Worm (Caenorhabditis elegans) whole organism, mixed stage, embryonic: ENCODE measurements around the gene cdh-3.
A peak's percentile ranks its signal among the peaks of the same experiment; 100 is the strongest.

Experiments
- M03D4.4 ChIP-seq: sonication (generic microtip); optimal IDR thresholded peaks from 2 replicates; lab custom pipeline; 2017; ENCODE audit warnings: mild to moderate bottlenecking, missing genetic modification characterization, missing compliant biosample characterization
- bed-3 ChIP-seq: fragments of 200-800 bp; sonication (Bioruptor generic); optimal IDR thresholded peaks from 3 replicates; lab custom pipeline; 2018; ENCODE audit warnings: mild to moderate bottlenecking, missing genetic modification characterization, moderate library complexity, missing compliant biosample characterization
- blmp-1 ChIP-seq: fragments of 150-350 bp; optimal IDR thresholded peaks from 2 replicates; lab custom pipeline; 2014; ENCODE audit warnings: missing biosample characterization, missing genetic modification characterization
- ceh-39 ChIP-seq: fragments of 150-350 bp; optimal IDR thresholded peaks from 2 replicates; lab custom pipeline; 2014; ENCODE audit warnings: missing biosample characterization, missing genetic modification characterization
- ceh-43 ChIP-seq: fragments of 200-800 bp; sonication (Bioruptor generic); optimal IDR thresholded peaks from 2 replicates; lab custom pipeline; 2018; ENCODE audit warnings: mild to moderate bottlenecking, missing genetic modification characterization, moderate library complexity, missing compliant biosample characterization
- ceh-83 ChIP-seq: fragments of 200-800 bp; sonication (Bioruptor generic); optimal IDR thresholded peaks from 2 replicates; lab custom pipeline; 2018; ENCODE audit warnings: mild to moderate bottlenecking, missing genetic modification characterization, missing compliant biosample characterization
- ces-1 ChIP-seq: fragments of 150-350 bp; optimal IDR thresholded peaks from 2 replicates; lab custom pipeline; 2014; ENCODE audit warnings: missing biosample characterization, missing genetic modification reagents, missing genetic modification characterization
- cnd-1 ChIP-seq: fragments of 200-800 bp; sonication (Bioruptor generic); optimal IDR thresholded peaks from 2 replicates; lab custom pipeline; 2018; ENCODE audit warnings: mild to moderate bottlenecking, missing genetic modification characterization, missing compliant biosample characterization
- drap-1 ChIP-seq: fragments of 200-800 bp; sonication (Bioruptor generic); optimal IDR thresholded peaks from 3 replicates; lab custom pipeline; 2018; ENCODE audit warnings: mild to moderate bottlenecking, missing genetic modification characterization, missing compliant biosample characterization
- elt-1 ChIP-seq: sonication (generic microtip); optimal IDR thresholded peaks from 2 replicates; lab custom pipeline; 2017; ENCODE audit warnings: missing genetic modification characterization, mild to moderate bottlenecking, missing compliant biosample characterization, antibody characterized with exemption, moderate library complexity, borderline replicate concordance; ENCODE audit not compliant: insufficient read depth
- elt-3 ChIP-seq: fragments of 150-350 bp; optimal IDR thresholded peaks from 2 replicates; lab custom pipeline; 2014; ENCODE audit warnings: missing biosample characterization, missing genetic modification characterization
- flh-1 ChIP-seq: fragments of 200-800 bp; sonication (Bioruptor generic); optimal IDR thresholded peaks from 2 replicates; lab custom pipeline; 2018; ENCODE audit warnings: mild to moderate bottlenecking, missing genetic modification characterization, moderate library complexity, missing compliant biosample characterization
- ham-2 ChIP-seq: fragments of 200-800 bp; sonication (Bioruptor generic); optimal IDR thresholded peaks from 2 replicates; lab custom pipeline; 2018; ENCODE audit warnings: mild to moderate bottlenecking, missing genetic modification characterization, missing compliant biosample characterization
- hlh-1 ChIP-seq: fragments of 150-350 bp; optimal IDR thresholded peaks from 2 replicates; lab custom pipeline; 2014; ENCODE audit warnings: missing biosample characterization, missing genetic modification reagents, missing genetic modification characterization
- lin-13 ChIP-seq: fragments of 150-350 bp; optimal IDR thresholded peaks from 2 replicates; lab custom pipeline; 2014; ENCODE audit warnings: missing biosample characterization, missing genetic modification characterization
- lin-32 ChIP-seq: fragments of 200-800 bp; sonication (Bioruptor generic); optimal IDR thresholded peaks from 2 replicates; lab custom pipeline; 2018; ENCODE audit warnings: mild to moderate bottlenecking, missing genetic modification characterization, missing compliant biosample characterization
- lsy-2 ChIP-seq: fragments of 150-350 bp; optimal IDR thresholded peaks from 2 replicates; lab custom pipeline; 2014; ENCODE audit warnings: missing biosample characterization, missing genetic modification characterization
- mab-5 ChIP-seq: fragments of 150-350 bp; optimal IDR thresholded peaks from 2 replicates; lab custom pipeline; 2014; ENCODE audit warnings: missing biosample characterization, missing genetic modification characterization
- mep-1 ChIP-seq: fragments of 150-350 bp; optimal IDR thresholded peaks from 2 replicates; lab custom pipeline; 2017; ENCODE audit warnings: missing biosample characterization, missing genetic modification reagents, missing genetic modification characterization, inconsistent platforms
- mls-2 ChIP-seq: sonication (generic microtip); optimal IDR thresholded peaks from 2 replicates; lab custom pipeline; 2016; ENCODE audit warnings: mild to moderate bottlenecking, missing genetic modification characterization, moderate library complexity, missing compliant biosample characterization
- nhr-12 ChIP-seq: fragments of 150-350 bp; optimal IDR thresholded peaks from 2 replicates; lab custom pipeline; 2014; ENCODE audit warnings: missing biosample characterization, missing genetic modification characterization
- nhr-2 ChIP-seq: fragments of 150-350 bp; optimal IDR thresholded peaks from 2 replicates; lab custom pipeline; 2014; ENCODE audit warnings: missing biosample characterization, missing genetic modification characterization
- nhr-237 ChIP-seq: fragments of 150-350 bp; optimal IDR thresholded peaks from 2 replicates; lab custom pipeline; 2014; ENCODE audit warnings: missing biosample characterization, missing genetic modification characterization
- nhr-28 ChIP-seq: fragments of 150-350 bp; optimal IDR thresholded peaks from 2 replicates; lab custom pipeline; 2014; ENCODE audit warnings: missing biosample characterization, missing genetic modification characterization
- nhr-76 ChIP-seq: sonication (generic microtip); optimal IDR thresholded peaks from 2 replicates; lab custom pipeline; 2017; ENCODE audit warnings: missing biosample characterization, missing genetic modification characterization
- pha-4 ChIP-seq: fragments of 150-350 bp; optimal IDR thresholded peaks from 2 replicates; lab custom pipeline; 2018; ENCODE audit warnings: missing biosample characterization, missing genetic modification reagents, missing genetic modification characterization
- sem-2 ChIP-seq: fragments of 200-800 bp; sonication (Bioruptor generic); optimal IDR thresholded peaks from 2 replicates; lab custom pipeline; 2018; ENCODE audit warnings: mild to moderate bottlenecking, missing genetic modification characterization, missing compliant biosample characterization
- snpc-4 ChIP-seq: fragments of 150-350 bp; optimal IDR thresholded peaks from 2 replicates; lab custom pipeline; 2014; ENCODE audit warnings: missing biosample characterization, missing genetic modification characterization
- sptf-1 ChIP-seq: sonication (generic microtip); optimal IDR thresholded peaks from 2 replicates; lab custom pipeline; 2017; ENCODE audit warnings: mild to moderate bottlenecking, missing genetic modification characterization, moderate library complexity, missing compliant biosample characterization
- tbx-8 ChIP-seq: fragments of 200-800 bp; sonication (Bioruptor generic); optimal IDR thresholded peaks from 2 replicates; lab custom pipeline; 2018; ENCODE audit warnings: mild to moderate bottlenecking, missing genetic modification characterization, moderate library complexity, missing compliant biosample characterization
- unc-120 ChIP-seq: sonication (generic microtip); optimal IDR thresholded peaks from 2 replicates; lab custom pipeline; 2017; ENCODE audit warnings: missing genetic modification characterization, missing compliant biosample characterization; ENCODE audit not compliant: poor library complexity, severe bottlenecking
- unc-39 ChIP-seq: fragments of 150-350 bp; optimal IDR thresholded peaks from 2 replicates; lab custom pipeline; 2014; ENCODE audit warnings: missing biosample characterization, missing genetic modification characterization
- unc-62 ChIP-seq: fragments of 150-350 bp; optimal IDR thresholded peaks from 2 replicates; lab custom pipeline; 2014; ENCODE audit warnings: missing biosample characterization, missing genetic modification reagents, missing genetic modification characterization
- zip-8 ChIP-seq: fragments of 150-350 bp; optimal IDR thresholded peaks from 2 replicates; lab custom pipeline; 2014; ENCODE audit warnings: missing biosample characterization, missing genetic modification characterization
- ztf-11 ChIP-seq: fragments of 150-350 bp; optimal IDR thresholded peaks from 2 replicates; lab custom pipeline; 2014; ENCODE audit warnings: missing biosample characterization, missing genetic modification characterization

The cdh-3 gene

ce11 chrIII:7728494-7728893, 25.8 kb downstream of the cdh-3 start:
- TF ChIP-seq unc-39 (tag; lab: Kevin White, UChicago), result no peak
- no peak for TF ChIP-seq mep-1
- no peak for TF ChIP-seq nhr-237 (tag; lab: Kevin White, UChicago)
- no peak for TF ChIP-seq nhr-12 (tag; lab: Kevin White, UChicago)
- TF ChIP-seq elt-3, result no peak
- no peak for TF ChIP-seq ham-2 (GFP tag; lab: Kevin White, UChicago)
- TF ChIP-seq sptf-1 (tag; lab: Kevin White, UChicago), result no peak
- TF ChIP-seq flh-1 (GFP tag; lab: Kevin White, UChicago), result no peak
- TF ChIP-seq elt-1, result no peak
- TF ChIP-seq lin-13 (tag; lab: Kevin White, UChicago), result no peak
- no peak for TF ChIP-seq zip-8 (tag; lab: Kevin White, UChicago)
- peak; percentile 38 for TF ChIP-seq blmp-1 (tag; lab: Kevin White, UChicago)
- peak; percentile 33 for TF ChIP-seq M03D4.4 (tag; lab: Kevin White, UChicago)
- TF ChIP-seq sem-2 (GFP tag; lab: Kevin White, UChicago), result no peak
- peak; percentile 74 for TF ChIP-seq unc-120 (tag; lab: Kevin White, UChicago)
- TF ChIP-seq nhr-28 (tag; lab: Kevin White, UChicago), result no peak
- no peak for TF ChIP-seq ztf-11 (tag; lab: Kevin White, UChicago)
- peak; percentile 67 for TF ChIP-seq hlh-1 (tag; lab: Kevin White, UChicago)
- TF ChIP-seq pha-4 (tag; lab: Kevin White, UChicago), result peak; percentile 49
- no peak for TF ChIP-seq mab-5 (tag; lab: Kevin White, UChicago)
- TF ChIP-seq snpc-4 (tag; lab: Kevin White, UChicago), result no peak
- no peak for TF ChIP-seq ceh-83 (GFP tag; lab: Kevin White, UChicago)
- peak; percentile 47 for TF ChIP-seq unc-62 (GFP tag; lab: Kevin White, UChicago)
- TF ChIP-seq ces-1 (GFP tag; lab: Kevin White, UChicago), result no peak
- no peak for TF ChIP-seq mls-2 (tag; lab: Kevin White, UChicago)
- TF ChIP-seq cnd-1 (tag; lab: Kevin White, UChicago), result no peak
- TF ChIP-seq lin-32 (GFP tag; lab: Kevin White, UChicago), result no peak
- no peak for TF ChIP-seq ceh-43
- no peak for TF ChIP-seq bed-3 (GFP tag; lab: Kevin White, UChicago)
- TF ChIP-seq nhr-2 (tag; lab: Kevin White, UChicago), result no peak
- no peak for TF ChIP-seq drap-1 (GFP tag; lab: Kevin White, UChicago)
- TF ChIP-seq tbx-8 (GFP tag; lab: Kevin White, UChicago), result no peak
- no peak for TF ChIP-seq ceh-39 (tag; lab: Kevin White, UChicago)
- no peak for TF ChIP-seq lsy-2
- TF ChIP-seq nhr-76 (tag; lab: Kevin White, UChicago), result no peak

- TF ChIP-seq nhr-76 (tag; lab: Kevin White, UChicago), result no peak
- TF ChIP-seq ceh-39 (tag; lab: Kevin White, UChicago), result no peak
- no peak for TF ChIP-seq lin-13 (tag; lab: Kevin White, UChicago)
- TF ChIP-seq M03D4.4 (tag; lab: Kevin White, UChicago), result no peak
- TF ChIP-seq lsy-2, result no peak
- TF ChIP-seq mab-5 (tag; lab: Kevin White, UChicago), result no peak
- TF ChIP-seq tbx-8 (GFP tag; lab: Kevin White, UChicago), result no peak
- no peak for TF ChIP-seq ztf-11 (tag; lab: Kevin White, UChicago)
- no peak for TF ChIP-seq unc-120 (tag; lab: Kevin White, UChicago)
- TF ChIP-seq ham-2 (GFP tag; lab: Kevin White, UChicago), result no peak
Observed at ce11 chrIII:7726500-7726899, 27.7 kb downstream of the cdh-3 start.

- TF ChIP-seq ztf-11 (tag; lab: Kevin White, UChicago) (no peak), lin-13 (tag; lab: Kevin White, UChicago) (no peak), ceh-43 (no peak), lsy-2 (peak; percentile 27), nhr-2 (tag; lab: Kevin White, UChicago) (peak; percentile 56), elt-1 (no peak), snpc-4 (tag; lab: Kevin White, UChicago) (no peak), mep-1 (no peak), nhr-76 (tag; lab: Kevin White, UChicago) (no peak), ceh-39 (tag; lab: Kevin White, UChicago) (no peak), hlh-1 (tag; lab: Kevin White, UChicago) (no peak), mls-2 (tag; lab: Kevin White, UChicago) (no peak), cnd-1 (tag; lab: Kevin White, UChicago) (no peak), elt-3 (no peak), pha-4 (tag; lab: Kevin White, UChicago) (no peak), nhr-28 (tag; lab: Kevin White, UChicago) (no peak), sptf-1 (tag; lab: Kevin White, UChicago) (no peak), drap-1 (GFP tag; lab: Kevin White, UChicago) (no peak), unc-39 (tag; lab: Kevin White, UChicago) (no peak), nhr-237 (tag; lab: Kevin White, UChicago) (no peak), sem-2 (GFP tag; lab: Kevin White, UChicago) (no peak), zip-8 (tag; lab: Kevin White, UChicago) (peak; percentile 25), ham-2 (GFP tag; lab: Kevin White, UChicago) (no peak), ceh-83 (GFP tag; lab: Kevin White, UChicago) (no peak), nhr-12 (tag; lab: Kevin White, UChicago) (no peak), M03D4.4 (tag; lab: Kevin White, UChicago) (no peak), ces-1 (GFP tag; lab: Kevin White, UChicago) (peak; percentile 70), mab-5 (tag; lab: Kevin White, UChicago) (no peak), lin-32 (GFP tag; lab: Kevin White, UChicago) (no peak), blmp-1 (tag; lab: Kevin White, UChicago) (no peak)
Observed at ce11 chrIII:7725483-7726250, 28.6 kb downstream of the cdh-3 start.
